Worm (Caenorhabditis elegans): ENCODE results near the gene erh-1.

Gene erh-1

DNA sequence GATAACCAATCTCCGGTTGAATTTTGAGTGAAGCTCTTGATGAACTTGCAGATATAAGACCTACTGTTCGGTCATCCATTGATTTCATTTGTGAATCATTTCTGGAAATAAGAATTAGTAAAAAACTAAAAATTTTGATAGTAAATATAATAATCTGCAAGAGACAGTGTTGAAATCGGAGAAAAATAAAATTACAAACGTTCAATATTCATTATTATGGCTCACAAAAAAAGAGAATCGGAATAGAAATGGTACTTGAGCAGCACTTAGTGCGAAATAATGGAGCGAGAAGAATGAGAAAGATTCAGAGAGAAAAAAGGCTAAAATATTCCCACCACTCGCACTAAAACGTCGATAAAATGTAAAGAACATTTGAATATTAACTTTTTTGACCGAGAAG lies 2.6 kb downstream of the erh-1 start, which contains the start of gene vps-54:
Gene vps-54, minus strand, starts transcription at position 101 of the 400 bp plus-strand sequence.
- TF ChIP-seq ceh-83 (GFP tag; optimal IDR thresholded peaks at IDR 0.05) = no peak

DNA sequence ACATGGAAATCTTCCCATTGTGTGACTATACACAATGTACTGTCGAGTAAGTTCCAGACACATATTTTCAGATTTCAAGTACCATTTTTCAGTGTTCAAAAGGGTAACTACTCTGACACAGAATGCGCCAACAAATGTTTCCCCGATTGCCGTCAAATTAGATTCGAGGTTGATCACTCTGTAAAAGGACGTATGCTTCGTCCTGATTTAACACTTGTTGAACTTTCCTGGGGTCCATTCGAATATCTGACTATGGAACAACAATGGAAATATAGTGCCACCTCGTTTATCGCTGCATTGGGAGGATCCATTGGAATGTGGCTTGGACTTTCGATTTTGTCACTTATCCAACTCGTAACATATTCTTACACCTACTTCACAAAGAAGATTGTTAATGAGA lies 4.7 kb downstream of the erh-1 start:
- no peak for TF ChIP-seq ces-1 (GFP tag; optimal IDR thresholded peaks at IDR 0.05)
- TF ChIP-seq lin-32 (GFP tag; optimal IDR thresholded peaks at IDR 0.05) = no peak
- no peak for TF ChIP-seq blmp-1 (tag; optimal IDR thresholded peaks at IDR 0.05)
- no peak for TF ChIP-seq tbx-8 (GFP tag; optimal IDR thresholded peaks at IDR 0.05)
- TF ChIP-seq hlh-1 (tag; optimal IDR thresholded peaks at IDR 0.05) = no peak
- no peak for TF ChIP-seq mep-1 (tag; optimal IDR thresholded peaks at IDR 0.05)
- no peak for TF ChIP-seq pha-4 (tag; optimal IDR thresholded peaks at IDR 0.05)
- no peak for TF ChIP-seq unc-39 (tag; optimal IDR thresholded peaks at IDR 0.05)
- TF ChIP-seq elt-1 (tag; optimal IDR thresholded peaks at IDR 0.05; ENCODE audit: borderline replicate concordance, insufficient read depth) = no peak
- TF ChIP-seq zip-8 (tag; optimal IDR thresholded peaks at IDR 0.05) = no peak
- TF ChIP-seq bed-3 (GFP tag; optimal IDR thresholded peaks at IDR 0.05) = no peak
- TF ChIP-seq mab-5 (tag; optimal IDR thresholded peaks at IDR 0.05) = no peak
- no peak for TF ChIP-seq ztf-11 (tag; optimal IDR thresholded peaks at IDR 0.05)
- no peak for TF ChIP-seq elt-3 (tag; optimal IDR thresholded peaks at IDR 0.05)
- TF ChIP-seq M03D4.4 (tag; optimal IDR thresholded peaks at IDR 0.05) = no peak
- no peak for TF ChIP-seq unc-120 (tag; optimal IDR thresholded peaks at IDR 0.05; ENCODE audit: poor library complexity, severe bottlenecking)
- TF ChIP-seq nhr-237 (tag; optimal IDR thresholded peaks at IDR 0.05) = no peak
- no peak for TF ChIP-seq ham-2 (GFP tag; optimal IDR thresholded peaks at IDR 0.05)

DNA sequence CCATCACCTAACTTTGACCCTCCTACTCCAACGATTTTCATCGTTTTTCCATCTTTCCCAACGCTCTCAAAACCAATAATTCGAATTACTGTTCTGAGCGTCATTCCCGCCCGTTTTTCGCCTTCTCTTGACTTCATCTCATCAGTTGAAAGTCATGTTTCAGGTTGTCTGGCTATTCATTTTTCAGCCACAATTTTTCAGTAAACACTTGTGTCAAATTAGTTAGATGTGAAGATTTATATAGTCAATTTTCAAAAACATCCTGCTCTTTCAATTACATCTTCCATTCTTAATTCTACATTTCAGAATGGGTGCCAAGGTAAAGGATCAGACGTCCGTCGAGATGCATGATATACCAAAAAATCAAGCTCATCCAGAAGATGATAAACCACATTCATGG lies 6.3 kb downstream of the erh-1 start, which contains the start of gene del-6:
Gene del-6, plus strand, starts transcription at position 301 of the 400 bp plus-strand sequence.
- TF ChIP-seq ztf-11 (tag; optimal IDR thresholded peaks at IDR 0.05) (no peak), ceh-43 (GFP tag; optimal IDR thresholded peaks at IDR 0.05) (no peak), elt-1 (tag; optimal IDR thresholded peaks at IDR 0.05; ENCODE audit: borderline replicate concordance, insufficient read depth) (no peak), blmp-1 (tag; optimal IDR thresholded peaks at IDR 0.05) (no peak), sptf-1 (tag; optimal IDR thresholded peaks at IDR 0.05) (no peak), mep-1 (tag; optimal IDR thresholded peaks at IDR 0.05) (no peak), hlh-1 (tag; optimal IDR thresholded peaks at IDR 0.05) (no peak), nhr-12 (tag; optimal IDR thresholded peaks at IDR 0.05) (no peak), unc-62 (GFP tag; optimal IDR thresholded peaks at IDR 0.05) (no peak), unc-120 (tag; optimal IDR thresholded peaks at IDR 0.05; ENCODE audit: poor library complexity, severe bottlenecking) (no peak), zip-8 (tag; optimal IDR thresholded peaks at IDR 0.05) (no peak), mab-5 (tag; optimal IDR thresholded peaks at IDR 0.05) (no peak), nhr-28 (tag; optimal IDR thresholded peaks at IDR 0.05) (no peak), drap-1 (GFP tag; optimal IDR thresholded peaks at IDR 0.05) (no peak), pha-4 (tag; optimal IDR thresholded peaks at IDR 0.05) (no peak), unc-39 (tag; optimal IDR thresholded peaks at IDR 0.05) (no peak), tbx-8 (GFP tag; optimal IDR thresholded peaks at IDR 0.05) (no peak), lin-13 (tag; optimal IDR thresholded peaks at IDR 0.05) (no peak)

- TF ChIP-seq tbx-8 (GFP tag; optimal IDR thresholded peaks at IDR 0.05) = no peak
- TF ChIP-seq mep-1 (tag; optimal IDR thresholded peaks at IDR 0.05) = no peak
- no peak for TF ChIP-seq nhr-76 (tag; optimal IDR thresholded peaks at IDR 0.05)
- TF ChIP-seq elt-3 (tag; optimal IDR thresholded peaks at IDR 0.05) = no peak
- no peak for TF ChIP-seq blmp-1 (tag; optimal IDR thresholded peaks at IDR 0.05)
- TF ChIP-seq bed-3 (GFP tag; optimal IDR thresholded peaks at IDR 0.05) = no peak
- TF ChIP-seq nhr-12 (tag; optimal IDR thresholded peaks at IDR 0.05) = no peak
- no peak for TF ChIP-seq ceh-39 (tag; optimal IDR thresholded peaks at IDR 0.05)
- no peak for TF ChIP-seq hlh-1 (tag; optimal IDR thresholded peaks at IDR 0.05)
- TF ChIP-seq ces-1 (GFP tag; optimal IDR thresholded peaks at IDR 0.05) = no peak
- no peak for TF ChIP-seq cnd-1 (tag; optimal IDR thresholded peaks at IDR 0.05)
- no peak for TF ChIP-seq mls-2 (tag; optimal IDR thresholded peaks at IDR 0.05)
- no peak for TF ChIP-seq pha-4 (tag; optimal IDR thresholded peaks at IDR 0.05)
- no peak for TF ChIP-seq M03D4.4 (tag; optimal IDR thresholded peaks at IDR 0.05)
- TF ChIP-seq ham-2 (GFP tag; optimal IDR thresholded peaks at IDR 0.05) = no peak
Measured at ce11 chrV:10571523-10571922, 7.4 kb downstream of the erh-1 start.

ce11 chrV:10568496-10568895 lies 10.4 kb downstream of the erh-1 start:
- TF ChIP-seq lin-13 (tag; optimal IDR thresholded peaks at IDR 0.05) = no peak
- no peak for TF ChIP-seq sem-2 (GFP tag; optimal IDR thresholded peaks at IDR 0.05)
- no peak for TF ChIP-seq nhr-237 (tag; optimal IDR thresholded peaks at IDR 0.05)
- no peak for TF ChIP-seq ces-1 (GFP tag; optimal IDR thresholded peaks at IDR 0.05)
- no peak for TF ChIP-seq hlh-1 (tag; optimal IDR thresholded peaks at IDR 0.05)
- TF ChIP-seq bed-3 (GFP tag; optimal IDR thresholded peaks at IDR 0.05) = no peak
- TF ChIP-seq ceh-43 (GFP tag; optimal IDR thresholded peaks at IDR 0.05) = no peak
- no peak for TF ChIP-seq flh-1 (GFP tag; optimal IDR thresholded peaks at IDR 0.05)
- no peak for TF ChIP-seq zip-8 (tag; optimal IDR thresholded peaks at IDR 0.05)
- TF ChIP-seq nhr-28 (tag; optimal IDR thresholded peaks at IDR 0.05) = no peak
- no peak for TF ChIP-seq mep-1 (tag; optimal IDR thresholded peaks at IDR 0.05)
- TF ChIP-seq unc-120 (tag; optimal IDR thresholded peaks at IDR 0.05; ENCODE audit: poor library complexity, severe bottlenecking) = no peak
- no peak for TF ChIP-seq M03D4.4 (tag; optimal IDR thresholded peaks at IDR 0.05)
- TF ChIP-seq blmp-1 (tag; optimal IDR thresholded peaks at IDR 0.05) = no peak
- TF ChIP-seq cnd-1 (tag; optimal IDR thresholded peaks at IDR 0.05) = no peak
